Worm (Caenorhabditis elegans) whole organism, mixed stage, embryonic: ENCODE measurements around the gene smf-2.

Experiments
- M03D4.4 ChIP-seq: sonication (generic microtip); optimal IDR thresholded peaks from 2 replicates; lab custom pipeline; 2017; ENCODE audit warnings: mild to moderate bottlenecking, missing genetic modification characterization, missing compliant biosample characterization
- elt-3 ChIP-seq: fragments of 150-350 bp; optimal IDR thresholded peaks from 2 replicates; lab custom pipeline; 2014; ENCODE audit warnings: missing biosample characterization, missing genetic modification characterization
- flh-1 ChIP-seq: fragments of 200-800 bp; sonication (Bioruptor generic); optimal IDR thresholded peaks from 2 replicates; lab custom pipeline; 2018; ENCODE audit warnings: mild to moderate bottlenecking, missing genetic modification characterization, moderate library complexity, missing compliant biosample characterization
- hlh-1 ChIP-seq: fragments of 150-350 bp; optimal IDR thresholded peaks from 2 replicates; lab custom pipeline; 2014; ENCODE audit warnings: missing biosample characterization, missing genetic modification reagents, missing genetic modification characterization
- lsy-2 ChIP-seq: fragments of 150-350 bp; optimal IDR thresholded peaks from 2 replicates; lab custom pipeline; 2014; ENCODE audit warnings: missing biosample characterization, missing genetic modification characterization
- pha-4 ChIP-seq: fragments of 150-350 bp; optimal IDR thresholded peaks from 2 replicates; lab custom pipeline; 2018; ENCODE audit warnings: missing biosample characterization, missing genetic modification reagents, missing genetic modification characterization
- sem-2 ChIP-seq: fragments of 200-800 bp; sonication (Bioruptor generic); optimal IDR thresholded peaks from 2 replicates; lab custom pipeline; 2018; ENCODE audit warnings: mild to moderate bottlenecking, missing genetic modification characterization, missing compliant biosample characterization
- sptf-1 ChIP-seq: sonication (generic microtip); optimal IDR thresholded peaks from 2 replicates; lab custom pipeline; 2017; ENCODE audit warnings: mild to moderate bottlenecking, missing genetic modification characterization, moderate library complexity, missing compliant biosample characterization
- unc-39 ChIP-seq: fragments of 150-350 bp; optimal IDR thresholded peaks from 2 replicates; lab custom pipeline; 2014; ENCODE audit warnings: missing biosample characterization, missing genetic modification characterization
- unc-62 ChIP-seq: fragments of 150-350 bp; optimal IDR thresholded peaks from 2 replicates; lab custom pipeline; 2014; ENCODE audit warnings: missing biosample characterization, missing genetic modification reagents, missing genetic modification characterization
- zip-8 ChIP-seq: fragments of 150-350 bp; optimal IDR thresholded peaks from 2 replicates; lab custom pipeline; 2014; ENCODE audit warnings: missing biosample characterization, missing genetic modification characterization
- ztf-11 ChIP-seq: fragments of 150-350 bp; optimal IDR thresholded peaks from 2 replicates; lab custom pipeline; 2014; ENCODE audit warnings: missing biosample characterization, missing genetic modification characterization

DNA sequence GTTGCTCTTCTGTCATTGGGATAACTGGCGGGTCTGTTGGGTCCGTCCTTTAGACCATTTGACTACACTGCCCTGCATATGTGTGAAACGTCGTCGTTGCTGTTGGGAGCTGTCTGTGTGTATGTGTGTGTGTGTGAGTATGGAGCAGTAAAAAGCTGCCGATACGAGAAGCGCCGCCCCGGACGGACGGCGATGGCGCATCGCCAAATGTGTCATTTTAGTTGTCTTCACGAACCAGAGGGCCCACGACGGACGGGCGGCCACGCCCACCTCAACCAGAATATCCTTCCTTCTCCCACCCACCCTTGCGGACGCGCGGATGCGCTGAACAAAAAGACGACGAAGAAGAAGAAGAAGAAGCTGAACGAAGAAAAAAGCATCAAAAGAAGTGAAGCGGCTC, 16.2 kb downstream of the smf-2 start, which contains the start of gene acr-2:
- TF ChIP-seq elt-3 (no peak), zip-8 (tag; lab: Kevin White, UChicago) (no peak), ztf-11 (tag; lab: Kevin White, UChicago) (no peak), hlh-1 (tag; lab: Kevin White, UChicago) (no peak), M03D4.4 (tag; lab: Kevin White, UChicago) (no peak), sptf-1 (tag; lab: Kevin White, UChicago) (no peak), sem-2 (GFP tag; lab: Kevin White, UChicago) (no peak), pha-4 (tag; lab: Kevin White, UChicago) (no peak), unc-39 (tag; lab: Kevin White, UChicago) (no peak), lsy-2 (tag; lab: Kevin White, UChicago) (no peak), flh-1 (no peak), unc-62 (GFP tag; lab: Kevin White, UChicago) (no peak)
